Worm (Caenorhabditis elegans) whole organism, mixed stage, embryonic: Measurements from ENCODE around the gene nhr-94.

ENCODE experiments used
- blmp-1 ChIP-seq: fragments of 150-350 bp; optimal IDR thresholded peaks from 2 replicates; lab custom pipeline; 2014; ENCODE audit warnings: missing biosample characterization, missing genetic modification characterization
- ces-1 ChIP-seq: fragments of 150-350 bp; optimal IDR thresholded peaks from 2 replicates; lab custom pipeline; 2014; ENCODE audit warnings: missing biosample characterization, missing genetic modification reagents, missing genetic modification characterization
- elt-3 ChIP-seq: fragments of 150-350 bp; optimal IDR thresholded peaks from 2 replicates; lab custom pipeline; 2014; ENCODE audit warnings: missing biosample characterization, missing genetic modification characterization
- lsy-2 ChIP-seq: fragments of 150-350 bp; optimal IDR thresholded peaks from 2 replicates; lab custom pipeline; 2014; ENCODE audit warnings: missing biosample characterization, missing genetic modification characterization
- nhr-12 ChIP-seq: fragments of 150-350 bp; optimal IDR thresholded peaks from 2 replicates; lab custom pipeline; 2014; ENCODE audit warnings: missing biosample characterization, missing genetic modification characterization
- snpc-4 ChIP-seq: fragments of 150-350 bp; optimal IDR thresholded peaks from 2 replicates; lab custom pipeline; 2014; ENCODE audit warnings: missing biosample characterization, missing genetic modification characterization
- sptf-1 ChIP-seq: sonication (generic microtip); optimal IDR thresholded peaks from 2 replicates; lab custom pipeline; 2017; ENCODE audit warnings: mild to moderate bottlenecking, missing genetic modification characterization, moderate library complexity, missing compliant biosample characterization
- unc-62 ChIP-seq: fragments of 150-350 bp; optimal IDR thresholded peaks from 2 replicates; lab custom pipeline; 2014; ENCODE audit warnings: missing biosample characterization, missing genetic modification reagents, missing genetic modification characterization
- zip-8 ChIP-seq: fragments of 150-350 bp; optimal IDR thresholded peaks from 2 replicates; lab custom pipeline; 2014; ENCODE audit warnings: missing biosample characterization, missing genetic modification characterization
- ztf-11 ChIP-seq: fragments of 150-350 bp; optimal IDR thresholded peaks from 2 replicates; lab custom pipeline; 2014; ENCODE audit warnings: missing biosample characterization, missing genetic modification characterization

ce11 chrV:7689888-7690287 lies 3.8 kb upstream of the nhr-94 start, which contains the start of gene C12D5.9:
- TF ChIP-seq snpc-4 (tag; lab: Kevin White, UChicago) (no peak), elt-3 (tag; lab: Kevin White, UChicago) (no peak), sptf-1 (tag; lab: Kevin White, UChicago) (no peak), lsy-2 (no peak), unc-62 (GFP tag; lab: Kevin White, UChicago) (no peak), ces-1 (GFP tag; lab: Kevin White, UChicago) (no peak), ztf-11 (tag; lab: Kevin White, UChicago) (no peak), nhr-12 (tag; lab: Kevin White, UChicago) (no peak), zip-8 (tag; lab: Kevin White, UChicago) (no peak), blmp-1 (tag; lab: Kevin White, UChicago) (no peak)
